Worm (Caenorhabditis elegans) whole organism, late embryonic: ENCODE measurements around the gene slcr-46.1.
A peak's percentile ranks its signal among the peaks of the same experiment; 100 is the strongest.

Source experiments
- C08G9.2 ChIP-seq: sonication (generic microtip); optimal IDR thresholded peaks from 2 replicates; lab custom pipeline; 2016; ENCODE audit warnings: mild to moderate bottlenecking, missing genetic modification characterization, moderate library complexity, missing compliant biosample characterization
- C38D4.7 ChIP-seq: fragments of 200-800 bp; sonication (Bioruptor generic); optimal IDR thresholded peaks from 2 replicates; lab custom pipeline; 2018; ENCODE audit warnings: mild to moderate bottlenecking, missing genetic modification characterization, moderate library complexity, missing compliant biosample characterization
- K02D7.2 ChIP-seq: sonication (generic microtip); optimal IDR thresholded peaks from 2 replicates; lab custom pipeline; 2017; ENCODE audit warnings: mild to moderate bottlenecking, missing genetic modification characterization, missing compliant biosample characterization
- K09A11.1 ChIP-seq: sonication (generic microtip); optimal IDR thresholded peaks from 2 replicates; lab custom pipeline; 2017; ENCODE audit warnings: antibody characterized with exemption, mild to moderate bottlenecking, missing genetic modification characterization, missing compliant biosample characterization; ENCODE audit not compliant: insufficient read depth
- T23F11.4 ChIP-seq: fragments of 200-800 bp; sonication (Bioruptor generic); optimal IDR thresholded peaks from 2 replicates; lab custom pipeline; 2018; ENCODE audit warnings: mild to moderate bottlenecking, missing genetic modification characterization, missing compliant biosample characterization
- Y22D7AL.16 ChIP-seq: sonication (generic microtip); optimal IDR thresholded peaks from 2 replicates; lab custom pipeline; 2016; ENCODE audit warnings: missing genetic modification characterization, missing compliant biosample characterization
- ama-1 ChIP-seq: fragments of 150-350 bp; optimal IDR thresholded peaks from 2 replicates; lab custom pipeline; 2014
- ceh-14 ChIP-seq: sonication (generic microtip); optimal IDR thresholded peaks from 2 replicates; lab custom pipeline; 2016; ENCODE audit warnings: missing genotype, missing genetic modification characterization, missing compliant biosample characterization
- ceh-19 ChIP-seq: fragments of 200-800 bp; sonication (Bioruptor generic); optimal IDR thresholded peaks from 2 replicates; lab custom pipeline; 2018; ENCODE audit warnings: mild to moderate bottlenecking, missing genetic modification characterization, missing compliant biosample characterization
- ceh-2 ChIP-seq: sonication (generic microtip); optimal IDR thresholded peaks from 2 replicates; lab custom pipeline; 2016; ENCODE audit warnings: missing genotype, missing genetic modification characterization, missing compliant biosample characterization
- ceh-22 ChIP-seq: sonication (generic microtip); optimal IDR thresholded peaks from 2 replicates; lab custom pipeline; 2017; ENCODE audit warnings: missing biosample characterization, missing genetic modification characterization
- ceh-24 ChIP-seq: sonication (generic microtip); optimal IDR thresholded peaks from 2 replicates; lab custom pipeline; 2016; ENCODE audit warnings: mild to moderate bottlenecking, missing genetic modification characterization, missing compliant biosample characterization
- ceh-30 ChIP-seq: fragments of 150-350 bp; optimal IDR thresholded peaks from 2 replicates; lab custom pipeline; 2014; ENCODE audit warnings: missing biosample characterization, missing genetic modification characterization
- ceh-34 ChIP-seq: sonication (generic microtip); optimal IDR thresholded peaks from 2 replicates; lab custom pipeline; 2016; ENCODE audit warnings: mild to moderate bottlenecking, missing genetic modification characterization, missing compliant biosample characterization
- ceh-45 ChIP-seq: fragments of 200-800 bp; sonication (Bioruptor generic); IDR thresholded peaks from 2 replicates; pipeline ENCODE4 v1.3.6; 2022; ENCODE audit warnings: missing genetic modification reagents, missing genetic modification characterization, missing compliant biosample characterization
- ceh-6 ChIP-seq: fragments of 200-800 bp; sonication (Bioruptor generic); optimal IDR thresholded peaks from 2 replicates; lab custom pipeline; 2018; ENCODE audit warnings: mild to moderate bottlenecking, missing genetic modification characterization, missing compliant biosample characterization
- ceh-9 ChIP-seq: sonication (generic microtip); optimal IDR thresholded peaks from 2 replicates; lab custom pipeline; 2016; ENCODE audit warnings: mild to moderate bottlenecking, missing genetic modification characterization, inconsistent platforms, missing compliant biosample characterization
- dmd-4 ChIP-seq: sonication (generic microtip); optimal IDR thresholded peaks from 2 replicates; lab custom pipeline; 2016; ENCODE audit warnings: borderline replicate concordance, missing genetic modification characterization, missing compliant biosample characterization
- dve-1 ChIP-seq: sonication (generic microtip); optimal IDR thresholded peaks from 2 replicates; lab custom pipeline; 2017; ENCODE audit warnings: antibody characterized with exemption, mild to moderate bottlenecking, missing genetic modification characterization, missing compliant biosample characterization
- elt-4 ChIP-seq: sonication (generic microtip); optimal IDR thresholded peaks from 2 replicates; lab custom pipeline; 2016; ENCODE audit warnings: missing genetic modification characterization, missing compliant biosample characterization
- fax-1 ChIP-seq: sonication (generic microtip); optimal IDR thresholded peaks from 2 replicates; lab custom pipeline; 2016; ENCODE audit warnings: missing genotype, missing genetic modification characterization, missing compliant biosample characterization
- fkh-10 ChIP-seq: fragments of 150-350 bp; optimal IDR thresholded peaks from 2 replicates; lab custom pipeline; 2014; ENCODE audit warnings: missing biosample characterization, missing genetic modification reagents, missing genetic modification characterization
- fkh-6 ChIP-seq: sonication (generic microtip); optimal IDR thresholded peaks from 2 replicates; lab custom pipeline; 2016; ENCODE audit warnings: missing genetic modification characterization, missing compliant biosample characterization
- hlh-30 ChIP-seq: sonication (generic microtip); optimal IDR thresholded peaks from 2 replicates; lab custom pipeline; 2017; ENCODE audit warnings: antibody characterized with exemption, missing genetic modification characterization, missing compliant biosample characterization; ENCODE audit not compliant: insufficient read depth
- hlh-6 ChIP-seq: sonication (generic microtip); optimal IDR thresholded peaks from 2 replicates; lab custom pipeline; 2016; ENCODE audit warnings: missing genotype, missing genetic modification characterization, missing compliant biosample characterization
- hlh-8 ChIP-seq: sonication (generic microtip); optimal IDR thresholded peaks from 2 replicates; lab custom pipeline; 2016; ENCODE audit warnings: missing genotype, missing genetic modification characterization, missing compliant biosample characterization
- lim-6 ChIP-seq: sonication (generic microtip); optimal IDR thresholded peaks from 2 replicates; lab custom pipeline; 2016; ENCODE audit warnings: missing genetic modification characterization, missing compliant biosample characterization
- mec-3 ChIP-seq: sonication (generic microtip); optimal IDR thresholded peaks from 2 replicates; lab custom pipeline; 2016; ENCODE audit warnings: borderline replicate concordance, missing genetic modification characterization, missing compliant biosample characterization
- nhr-232 ChIP-seq: sonication (generic microtip); optimal IDR thresholded peaks from 2 replicates; lab custom pipeline; 2016; ENCODE audit warnings: missing genetic modification characterization, missing compliant biosample characterization
- npax-4 ChIP-seq: sonication (generic microtip); optimal IDR thresholded peaks from 2 replicates; lab custom pipeline; 2016; ENCODE audit warnings: missing genetic modification characterization, missing compliant biosample characterization
- odd-2 ChIP-seq: sonication (generic microtip); optimal IDR thresholded peaks from 2 replicates; lab custom pipeline; 2017; ENCODE audit warnings: antibody characterized with exemption, mild to moderate bottlenecking, missing genetic modification characterization, missing compliant biosample characterization
- pax-1 ChIP-seq: fragments of 150-350 bp; optimal IDR thresholded peaks from 2 replicates; lab custom pipeline; 2014; ENCODE audit warnings: missing biosample characterization, missing genetic modification characterization
- pha-2 ChIP-seq: sonication (generic microtip); optimal IDR thresholded peaks from 2 replicates; lab custom pipeline; 2017; ENCODE audit warnings: mild to moderate bottlenecking, missing genetic modification characterization, missing compliant biosample characterization
- pqm-1 ChIP-seq: sonication (generic microtip); optimal IDR thresholded peaks from 2 replicates; lab custom pipeline; 2016; ENCODE audit warnings: missing genetic modification characterization, missing compliant biosample characterization
- pros-1 ChIP-seq: fragments of 150-350 bp; optimal IDR thresholded peaks from 2 replicates; lab custom pipeline; 2014; ENCODE audit warnings: missing biosample characterization, missing genetic modification reagents, missing genetic modification characterization
- ref-2 ChIP-seq: sonication (generic microtip); optimal IDR thresholded peaks from 2 replicates; lab custom pipeline; 2016; ENCODE audit warnings: missing genetic modification characterization, missing compliant biosample characterization
- rnt-1 ChIP-seq: sonication (generic microtip); optimal IDR thresholded peaks from 2 replicates; lab custom pipeline; 2016; ENCODE audit warnings: missing genetic modification characterization, missing compliant biosample characterization
- sdc-2 ChIP-seq: sonication (generic microtip); optimal IDR thresholded peaks from 2 replicates; lab custom pipeline; 2016; ENCODE audit warnings: missing genotype, missing genetic modification characterization, missing compliant biosample characterization
- tbx-2 ChIP-seq: sonication (generic microtip); optimal IDR thresholded peaks from 2 replicates; lab custom pipeline; 2016; ENCODE audit warnings: missing genetic modification characterization, missing compliant biosample characterization
- tbx-7 ChIP-seq: sonication (generic microtip); optimal IDR thresholded peaks from 2 replicates; lab custom pipeline; 2016; ENCODE audit warnings: missing genotype, missing genetic modification characterization, missing compliant biosample characterization
- ttx-3 ChIP-seq: sonication (generic microtip); optimal IDR thresholded peaks from 2 replicates; lab custom pipeline; 2016; ENCODE audit warnings: missing genetic modification reagents, missing genetic modification characterization, missing compliant biosample characterization
- unc-3 ChIP-seq, 2 experiments: fragments of 200-800 bp in 1 of 2; sonication (Bioruptor generic) in 1 of 2; sonication (generic microtip) in 1 of 2; conservative IDR thresholded peaks in 1 of 2; optimal IDR thresholded peaks in 1 of 2; 2 replicates each; pipeline versions ENCODE4 v1.3.6 to Lab custom; 2016 to 2022; ENCODE audit warnings: missing compliant biosample characterization in 2 of 2, missing genetic modification characterization in 2 of 2, missing genetic modification reagents in 1 of 2
- unc-42 ChIP-seq: sonication (generic microtip); optimal IDR thresholded peaks from 2 replicates; lab custom pipeline; 2016; ENCODE audit warnings: missing genotype, missing genetic modification characterization, missing compliant biosample characterization
- unc-55 ChIP-seq: sonication (generic microtip); optimal IDR thresholded peaks from 2 replicates; lab custom pipeline; 2017; ENCODE audit warnings: missing biosample characterization, missing genetic modification reagents, missing genetic modification characterization
- unc-86 ChIP-seq: sonication (generic microtip); optimal IDR thresholded peaks from 2 replicates; lab custom pipeline; 2016; ENCODE audit warnings: missing genetic modification characterization, missing compliant biosample characterization
- zip-5 ChIP-seq: sonication (generic microtip); optimal IDR thresholded peaks from 2 replicates; lab custom pipeline; 2016; ENCODE audit warnings: missing genetic modification characterization, missing compliant biosample characterization
- ztf-16 ChIP-seq: sonication (generic microtip); optimal IDR thresholded peaks from 2 replicates; lab custom pipeline; 2017; ENCODE audit warnings: missing genetic modification characterization, missing compliant biosample characterization

The slcr-46.1 gene

DNA sequence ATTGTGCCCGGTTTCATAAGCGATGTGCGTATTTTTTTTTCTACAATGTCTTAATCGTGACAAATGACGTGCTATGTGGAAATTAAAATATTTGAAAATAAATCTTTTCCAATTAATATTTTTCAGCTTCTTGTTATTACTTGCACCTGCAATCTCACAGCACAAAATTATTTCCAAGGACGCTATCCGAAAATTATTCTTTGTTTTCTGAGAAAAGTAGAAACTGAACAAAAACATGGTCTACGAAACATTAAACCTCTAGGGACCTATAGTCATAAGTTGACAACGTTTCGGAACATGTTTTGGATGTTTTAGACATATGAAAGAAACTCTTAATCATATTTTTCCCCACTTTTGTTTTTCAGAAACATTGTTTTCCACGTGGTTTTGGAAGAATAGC lies 3.8 kb upstream of the slcr-46.1 start (continued):
- no peak for TF ChIP-seq ceh-6 (GFP tag; lab: Kevin White, UChicago)

DNA sequence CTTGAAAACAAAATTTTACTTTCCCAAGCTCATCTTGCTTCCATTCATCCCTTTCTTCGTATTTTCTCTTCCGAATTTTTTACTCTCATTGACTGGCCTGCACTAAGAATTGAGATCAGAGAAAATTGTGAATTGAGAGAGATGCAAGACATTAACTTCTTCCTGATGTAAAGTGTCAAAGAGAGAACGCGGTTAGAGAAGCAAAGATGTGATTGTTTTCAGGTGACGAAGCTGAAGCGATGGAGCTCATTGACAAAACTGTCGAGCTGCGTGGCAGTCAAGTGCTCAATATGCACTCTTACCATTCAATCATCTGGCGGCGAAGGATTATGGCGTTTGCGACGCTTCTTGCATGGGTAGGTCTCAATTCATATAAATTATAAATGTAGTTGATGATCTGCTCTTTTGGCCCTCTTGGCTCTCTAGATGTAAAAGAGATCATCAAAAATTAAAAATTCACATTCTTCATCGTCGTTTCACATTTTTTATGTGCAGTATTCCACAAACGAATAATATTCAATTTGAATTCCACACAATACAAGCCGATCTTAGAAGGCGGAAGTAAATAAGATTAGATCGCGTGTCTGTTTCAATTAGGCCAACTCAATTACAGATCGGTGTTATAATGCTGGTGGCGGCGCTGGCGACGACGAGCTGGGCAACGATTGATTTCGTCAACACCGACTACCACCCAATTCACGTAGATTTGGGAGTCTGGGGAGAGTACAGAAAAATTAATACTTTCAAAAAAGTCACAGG lies 3.2 kb upstream of the slcr-46.1 start:
- TF ChIP-seq unc-55 (peak; percentile 18), hlh-8 (tag; lab: Kevin White, UChicago) (peak; percentile 3), ceh-19 (GFP tag; lab: Kevin White, UChicago) (no peak), ceh-14 (no peak), unc-42 (tag; lab: Kevin White, UChicago) (peak; percentile 85), C38D4.7 (GFP tag; lab: Kevin White, UChicago) (no peak)
- TF ChIP-seq, all 69 proteins: peak for 3

DNA sequence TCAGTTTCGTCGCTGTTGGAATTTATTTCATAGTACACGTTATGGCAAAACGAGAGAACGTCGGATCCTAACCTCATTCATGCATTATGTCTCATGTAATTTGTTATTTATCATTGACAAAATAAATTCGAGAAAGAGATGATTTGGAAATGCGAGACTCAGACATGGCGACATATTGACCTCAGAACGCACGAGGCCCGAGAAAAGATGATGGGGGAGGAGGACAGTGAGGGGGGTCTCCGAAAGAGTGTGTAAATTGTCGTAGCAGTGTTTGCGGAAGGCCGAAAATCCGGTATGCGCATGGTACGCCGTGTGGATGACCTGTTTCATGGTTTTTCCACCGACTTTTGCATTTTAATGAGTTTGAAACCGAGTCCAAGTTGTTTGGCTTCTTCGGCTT lies 3.5 kb downstream of the slcr-46.1 start:
- peak; percentile 40 for TF ChIP-seq tbx-2
- TF ChIP-seq fax-1 (tag; lab: Kevin White, UChicago) = no peak
- TF ChIP-seq lim-6 (tag; lab: Kevin White, UChicago) = no peak
- no peak for TF ChIP-seq pqm-1 (tag; lab: Kevin White, UChicago)
- peak; percentile 33 for TF ChIP-seq rnt-1 (tag; lab: Kevin White, UChicago)
- TF ChIP-seq tbx-7 = no peak
- TF ChIP-seq ceh-30 (tag; lab: Kevin White, UChicago) = no peak
- no peak for TF ChIP-seq dmd-4
- TF ChIP-seq ceh-45 = no peak
- no peak for TF ChIP-seq ceh-22 (tag; lab: Kevin White, UChicago)
- TF ChIP-seq ceh-24 = no peak
- TF ChIP-seq unc-86 (tag; lab: Kevin White, UChicago) = no peak
- TF ChIP-seq odd-2 (tag; lab: Kevin White, UChicago) = no peak
- peak; percentile 44 for TF ChIP-seq sdc-2 (tag; lab: Kevin White, UChicago)
- no peak for TF ChIP-seq fkh-6 (tag; lab: Kevin White, UChicago)
- no peak for TF ChIP-seq pros-1 (tag; lab: Kevin White, UChicago)
- TF ChIP-seq ceh-9 (tag; lab: Kevin White, UChicago) = no peak
- TF ChIP-seq ceh-19 (GFP tag; lab: Kevin White, UChicago) = no peak
- TF ChIP-seq K09A11.1 = no peak
- no peak for TF ChIP-seq hlh-6 (tag; lab: Kevin White, UChicago)
- no peak for TF ChIP-seq ztf-16
- no peak for TF ChIP-seq pax-1 (tag; lab: Kevin White, UChicago)
- TF ChIP-seq Y22D7AL.16 = no peak
- peak; percentile 21 for TF ChIP-seq ceh-2 (tag; lab: Kevin White, UChicago)
- no peak for TF ChIP-seq ama-1 (lab: Kevin White, UChicago)
- no peak for TF ChIP-seq dve-1 (tag; lab: Kevin White, UChicago)
- TF ChIP-seq C38D4.7 (GFP tag; lab: Kevin White, UChicago) = no peak
- no peak for TF ChIP-seq ceh-6 (GFP tag; lab: Kevin White, UChicago)
- no peak for TF ChIP-seq mec-3 (tag; lab: Kevin White, UChicago)
- TF ChIP-seq zip-5 (tag; lab: Kevin White, UChicago) = no peak
- peak; percentile 9 for TF ChIP-seq C08G9.2 (tag; lab: Kevin White, UChicago)
- no peak for TF ChIP-seq ref-2
- peak; percentile 78 for TF ChIP-seq hlh-30 (tag; lab: Kevin White, UChicago)
- TF ChIP-seq ttx-3 (tag; lab: Kevin White, UChicago) = no peak
- TF ChIP-seq elt-4 (tag; lab: Kevin White, UChicago) = no peak
- no peak for TF ChIP-seq ceh-14
- TF ChIP-seq pha-2 (tag; lab: Kevin White, UChicago) = no peak
- TF ChIP-seq unc-3 (GFP tag; conservative IDR thresholded peaks at IDR 0.05; lab: Robert Waterston, UW) = no peak
- no peak for TF ChIP-seq unc-3 (tag; optimal IDR thresholded peaks at IDR 0.05; lab: Kevin White, UChicago)
- TF ChIP-seq T23F11.4 = no peak
- TF ChIP-seq unc-42 (tag; lab: Kevin White, UChicago) = peak; percentile 29
- TF ChIP-seq ceh-34 = peak; percentile 22
- no peak for TF ChIP-seq nhr-232 (tag; lab: Kevin White, UChicago)
- no peak for TF ChIP-seq K02D7.2 (tag; lab: Kevin White, UChicago)
- TF ChIP-seq fkh-10 (GFP tag; lab: Kevin White, UChicago) = no peak
- TF ChIP-seq npax-4 = no peak
